Worm (Caenorhabditis elegans): ENCODE measurements around the gene C16C8.11.

- no peak for TF ChIP-seq dao-5 (tag; optimal IDR thresholded peaks at IDR 0.05)
- TF ChIP-seq W03F9.2 (tag; optimal IDR thresholded peaks at IDR 0.05): no peak
- TF ChIP-seq him-1 (tag; optimal IDR thresholded peaks at IDR 0.05): no peak
Measured at ce11 chrII:3447906-3448305, 5.6 kb upstream of the C16C8.11 start, which contains the start of gene C16C8.21.
